Worm (Caenorhabditis elegans) whole organism, L1 larva: Measurements from ENCODE around the gene nspc-20.

Experiments used
- ceh-88 ChIP-seq: fragments of 200-800 bp; sonication (Bioruptor generic); IDR thresholded peaks from 2 replicates; pipeline ENCODE4 v1.3.6; 2022; ENCODE audit warnings: missing genetic modification characterization, missing compliant biosample characterization
- fos-1 ChIP-seq: fragments of 150-350 bp; optimal IDR thresholded peaks from 2 replicates; lab custom pipeline; 2014; ENCODE audit warnings: missing biosample characterization, missing genetic modification characterization
- hlh-4 ChIP-seq: sonication (generic microtip); optimal IDR thresholded peaks from 2 replicates; lab custom pipeline; 2016; ENCODE audit warnings: mild to moderate bottlenecking, missing genetic modification characterization, missing compliant biosample characterization
- nhr-11 ChIP-seq: fragments of 150-350 bp; optimal IDR thresholded peaks from 2 replicates; lab custom pipeline; 2014; ENCODE audit warnings: missing biosample characterization, missing genetic modification characterization
- nhr-12 ChIP-seq: sonication (generic microtip); optimal IDR thresholded peaks from 2 replicates; lab custom pipeline; 2017; ENCODE audit warnings: missing biosample characterization, missing genetic modification characterization
- nhr-28 ChIP-seq: fragments of 150-350 bp; optimal IDR thresholded peaks from 2 replicates; lab custom pipeline; 2014; ENCODE audit warnings: missing biosample characterization, missing genetic modification characterization

DNA sequence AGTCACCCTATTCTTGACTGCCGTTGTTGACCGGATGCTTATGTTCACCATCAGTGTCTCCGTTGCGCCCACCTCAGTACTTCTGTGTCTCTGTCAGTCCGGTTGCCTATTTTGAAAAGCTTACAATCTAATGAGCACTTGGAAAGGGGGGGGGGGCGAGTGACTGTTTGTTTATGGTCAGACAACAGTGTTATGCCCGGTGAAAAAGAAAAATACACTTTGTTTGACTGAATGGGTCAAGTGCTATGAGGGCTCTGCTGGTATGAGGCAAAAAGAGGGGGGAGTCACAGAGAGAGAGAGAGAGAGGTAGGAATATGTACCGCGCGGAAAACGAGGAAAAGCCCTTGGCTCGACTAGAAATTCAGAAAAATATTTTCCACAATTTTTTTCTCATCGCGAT is 41.3 kb upstream of the nspc-20 start:
- TF ChIP-seq nhr-11 (tag; lab: Kevin White, UChicago) (no peak), nhr-12 (no peak), hlh-4 (tag; lab: Kevin White, UChicago) (no peak), fos-1 (tag; lab: Kevin White, UChicago) (no peak), nhr-28 (tag; lab: Kevin White, UChicago) (no peak), ceh-88 (GFP tag; lab: Robert Waterston, UW) (no peak)
